Fruit fly (Drosophila melanogaster) whole organism, prepupa: Measurements from ENCODE around the gene Naxe.

Experiments used
- OdsH ChIP-seq: fragments of 200-800 bp; sonication (Bioruptor generic); optimal IDR thresholded peaks from 3 replicates; lab custom pipeline; 2016; ENCODE audit warnings: missing biosample characterization, missing genetic modification characterization
- esn ChIP-seq: fragments of 200-800 bp; sonication (Bioruptor generic); optimal IDR thresholded peaks from 2 replicates; lab custom pipeline; 2016; ENCODE audit warnings: missing biosample characterization, mild to moderate bottlenecking, missing genetic modification characterization, moderate library complexity

dm6 chrX:10125629-10126028 lies 39.7 kb upstream of the Naxe start:
- TF ChIP-seq OdsH (GFP tag; lab: Kevin White, UChicago) (peak; percentile 41), esn (GFP tag; lab: Kevin White, UChicago) (peak; percentile 28)
